Fruit fly (Drosophila melanogaster): ENCODE measurements around the gene CG14262.

The CG14262 gene

dm6 chr3R:27253921-27254376 is 11.3 kb downstream of the CG14262 start (continued):
- TF ChIP-seq z (GFP tag; IDR thresholded peaks at IDR 0.05) (no peak), sqz (GFP tag; optimal IDR thresholded peaks at IDR 0.05) (no peak), nerfin-2 (GFP tag; IDR thresholded peaks at IDR 0.05; ENCODE audit: partially characterized antibody) (no peak), chn (GFP tag; optimal IDR thresholded peaks at IDR 0.05) (no peak), wek (GFP tag; optimal IDR thresholded peaks at IDR 0.05) (peak; percentile 22), bsh (GFP tag; optimal IDR thresholded peaks at IDR 0.05) (peak in 1 of 2 experiments; percentile 52), sug (tag; optimal IDR thresholded peaks at IDR 0.05) (peak; percentile 96), ems (GFP tag; optimal IDR thresholded peaks at IDR 0.05) (no peak), CG30020 (tag; optimal IDR thresholded peaks at IDR 0.05) (no peak), tx (GFP tag; optimal IDR thresholded peaks at IDR 0.05) (no peak), CG13775 (GFP tag; optimal IDR thresholded peaks at IDR 0.05) (no peak), unpg (GFP tag; optimal IDR thresholded peaks at IDR 0.05) (no peak), CG1233 (GFP tag; optimal IDR thresholded peaks at IDR 0.05) (peak; percentile 28), sens (GFP tag) (peak; percentile 79), CG6654 (GFP tag; optimal IDR thresholded peaks at IDR 0.05) (no peak), CG4360 (GFP tag; IDR thresholded peaks at IDR 0.05) (0 out of 2 replicates have a peak, but pooled peaks have one; percentile 32), Gsc (GFP tag; IDR thresholded peaks at IDR 0.05) (no peak), vvl (GFP tag; IDR thresholded peaks at IDR 0.05) (no peak), CG12659 (GFP tag; optimal IDR thresholded peaks at IDR 0.05) (no peak), en (GFP tag; optimal IDR thresholded peaks at IDR 0.05) (no peak), CG17912 (GFP tag; optimal IDR thresholded peaks at IDR 0.05) (peak; percentile 18), CG2202 (tag; optimal IDR thresholded peaks at IDR 0.05) (no peak)

dm6 chr3R:27253136-27253920 is 11.9 kb downstream of the CG14262 start, which contains the start of gene pll:
pll (minus strand) TSS chr3R:27253182.
- TF ChIP-seq yki (optimal IDR thresholded peaks at IDR 0.05), result no peak
- peak; percentile 64 for TF ChIP-seq CG16815 (GFP tag; optimal IDR thresholded peaks at IDR 0.05)
- peak; percentile 84 for TF ChIP-seq wdn (GFP tag; IDR thresholded peaks at IDR 0.05)
- TF ChIP-seq D19B (GFP tag; optimal IDR thresholded peaks at IDR 0.05), result no peak
- peak; percentile 81 for TF ChIP-seq ewg (GFP tag; optimal IDR thresholded peaks at IDR 0.05)
- TF ChIP-seq Abd-B (GFP tag; optimal IDR thresholded peaks at IDR 0.05), result peak; percentile 83
- TF ChIP-seq z (GFP tag; IDR thresholded peaks at IDR 0.05), result no peak
- TF ChIP-seq odd (GFP tag; optimal IDR thresholded peaks at IDR 0.05), result no peak
- TF ChIP-seq Poxn (GFP tag; IDR thresholded peaks at IDR 0.05), result peak; percentile 68
- TF ChIP-seq Nf-YC (tag; optimal IDR thresholded peaks at IDR 0.05), result peak; percentile 71
- TF ChIP-seq CG18764 (GFP tag; optimal IDR thresholded peaks at IDR 0.05), result peak; percentile 66
- TF ChIP-seq slp2 (GFP tag; optimal IDR thresholded peaks at IDR 0.05), result peak; percentile 28
- TF ChIP-seq dpn (GFP tag; optimal IDR thresholded peaks at IDR 0.05), result peak; percentile 84 to 90
- peak; percentile 84 for TF ChIP-seq phol (tag; optimal IDR thresholded peaks at IDR 0.05)
- peak; percentile 92 for TF ChIP-seq CG12391 (tag; optimal IDR thresholded peaks at IDR 0.05)
- TF ChIP-seq bigmax (GFP tag; optimal IDR thresholded peaks at IDR 0.05), result no peak
- peak; percentile 55 for TF ChIP-seq emc (GFP tag; optimal IDR thresholded peaks at IDR 0.05)
- no peak for TF ChIP-seq gt (GFP tag; IDR thresholded peaks at IDR 0.05)
- TF ChIP-seq CG6683 (GFP tag; optimal IDR thresholded peaks at IDR 0.05), result peak; percentile 30
- peak; percentile 63 for TF ChIP-seq shn (GFP tag; optimal IDR thresholded peaks at IDR 0.05)
- TF ChIP-seq CG1233 (GFP tag; optimal IDR thresholded peaks at IDR 0.05), result peak; percentile 72
- peak; percentile 70 for TF ChIP-seq klu (GFP tag; IDR thresholded peaks at IDR 0.05)
- peak; percentile 69 for TF ChIP-seq CG13287 (GFP tag; IDR thresholded peaks at IDR 0.05; ENCODE audit: partially characterized antibody)
- TF ChIP-seq tap (tag; optimal IDR thresholded peaks at IDR 0.05), result no peak
- peak; percentile 53 for TF ChIP-seq CG3838 (GFP tag; optimal IDR thresholded peaks at IDR 0.05)
- peak; percentile 89 for TF ChIP-seq CG3847 (GFP tag; IDR thresholded peaks at IDR 0.05)
- TF ChIP-seq CG13296 (GFP tag; optimal IDR thresholded peaks at IDR 0.05), result no peak
- TF ChIP-seq lbe (GFP tag; optimal IDR thresholded peaks at IDR 0.05), result no peak
- TF ChIP-seq fu2 (GFP tag; optimal IDR thresholded peaks at IDR 0.05), result peak; percentile 49
- TF ChIP-seq Atf-2 (GFP tag; optimal IDR thresholded peaks at IDR 0.05), result peak; percentile 27
